Worm (Caenorhabditis elegans): ENCODE measurements around the gene C44H9.5.

Gene C44H9.5

ce11 chrV:12827219-12827618 lies 22.4 kb downstream of the C44H9.5 start, which contains the start of gene ugt-15:
Gene ugt-15, plus strand, starts transcription at chrV:12827519.
- no peak for TF ChIP-seq nhr-25 (tag; optimal IDR thresholded peaks at IDR 0.05; ENCODE audit: borderline replicate concordance, insufficient read depth)
- no peak for TF ChIP-seq snpc-4 (tag; optimal IDR thresholded peaks at IDR 0.05)
- TF ChIP-seq lin-15B (tag; optimal IDR thresholded peaks at IDR 0.05), result no peak
- no peak for TF ChIP-seq dve-1 (tag; optimal IDR thresholded peaks at IDR 0.05; ENCODE audit: insufficient read depth)
- no peak for TF ChIP-seq egl-43 (GFP tag; IDR thresholded peaks at IDR 0.05)
- TF ChIP-seq nhr-42 (GFP tag; IDR thresholded peaks at IDR 0.05), result no peak
- TF ChIP-seq rbr-2 (tag; optimal IDR thresholded peaks at IDR 0.05), result no peak
- no peak for TF ChIP-seq zag-1 (tag; optimal IDR thresholded peaks at IDR 0.05)
- TF ChIP-seq hlh-11 (tag; optimal IDR thresholded peaks at IDR 0.05), result no peak

DNA sequence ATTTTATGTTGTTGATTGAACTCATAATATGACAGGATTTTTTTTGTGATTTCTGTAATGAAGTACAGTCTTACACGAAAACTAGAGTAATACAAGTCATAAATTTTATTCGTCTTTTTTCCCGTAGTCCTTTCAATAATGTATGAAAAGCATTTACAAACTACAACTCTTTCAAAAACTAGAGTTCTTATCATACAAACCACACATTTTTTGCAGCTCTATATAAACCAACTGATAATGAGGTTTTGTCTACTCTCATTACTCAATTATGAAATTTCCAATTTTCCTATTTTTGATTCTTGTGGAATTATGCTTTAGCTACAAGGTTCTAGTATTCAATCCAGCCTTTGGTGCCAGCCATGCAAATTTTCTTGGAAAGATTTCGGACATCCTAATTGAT lies 24.9 kb downstream of the C44H9.5 start, which contains the start of gene ugt-16:
TSS of gene ugt-16 (plus strand) at position 248 of the 400 bp plus-strand sequence.
- TF ChIP-seq vab-7 (GFP tag; IDR thresholded peaks at IDR 0.05) (no peak), ceh-44 (GFP tag; IDR thresholded peaks at IDR 0.05) (no peak), pqm-1 (tag; optimal IDR thresholded peaks at IDR 0.05) (peak; percentile 50), nhr-48 (tag; optimal IDR thresholded peaks at IDR 0.05) (no peak), ZK337.2 (GFP tag; IDR thresholded peaks at IDR 0.05) (no peak), dpl-1 (GFP tag; optimal IDR thresholded peaks at IDR 0.05) (no peak), nhr-10 (tag; optimal IDR thresholded peaks at IDR 0.05) (no peak), pha-4 (GFP tag; IDR thresholded peaks at IDR 0.05) (no peak), pha-4 (tag; optimal IDR thresholded peaks at IDR 0.05) (no peak), dmd-6 (GFP tag; IDR thresholded peaks at IDR 0.05) (peak; percentile 24; the same call in 1 of the 2 replicates), nhr-76 (tag; optimal IDR thresholded peaks at IDR 0.05) (no peak), sdz-12 (GFP tag; optimal IDR thresholded peaks at IDR 0.05) (no peak), fkh-10 (GFP tag; optimal IDR thresholded peaks at IDR 0.05) (no peak), mdt-29 (GFP tag; IDR thresholded peaks at IDR 0.05) (no peak), hmg-1.1 (GFP tag; IDR thresholded peaks at IDR 0.05) (no peak), madf-5 (GFP tag; IDR thresholded peaks at IDR 0.05) (no peak), ceh-62 (tag; optimal IDR thresholded peaks at IDR 0.05) (no peak), Y105C5A.15 (GFP tag; IDR thresholded peaks at IDR 0.05) (no peak), dmd-8 (GFP tag; IDR thresholded peaks at IDR 0.05) (no peak), lin-15B (tag; optimal IDR thresholded peaks at IDR 0.05) (no peak), hlh-11 (tag; optimal IDR thresholded peaks at IDR 0.05) (no peak), snpc-1.2 (GFP tag; IDR thresholded peaks at IDR 0.05) (no peak), dmd-9 (GFP tag; IDR thresholded peaks at IDR 0.05) (no peak), arid-1 (GFP tag; conservative IDR thresholded peaks at IDR 0.05) (no peak), nhr-77 (tag; optimal IDR thresholded peaks at IDR 0.05) (peak; percentile 19), R02D3.7 (tag; optimal IDR thresholded peaks at IDR 0.05) (no peak), php-3 (GFP tag; IDR thresholded peaks at IDR 0.05) (no peak), unc-62 (GFP tag; optimal IDR thresholded peaks at IDR 0.05 in 1 of 2) (peak in 1 of 2 experiments; percentile 6), unc-62 (tag; optimal IDR thresholded peaks at IDR 0.05) (no peak), unc-130 (GFP tag; optimal IDR thresholded peaks at IDR 0.05) (no peak), skn-1 (tag; optimal IDR thresholded peaks at IDR 0.05) (no peak), spr-3 (GFP tag; optimal IDR thresholded peaks at IDR 0.05) (no peak), lin-13 (GFP tag; optimal IDR thresholded peaks at IDR 0.05) (no peak), aly-2 (tag; optimal IDR thresholded peaks at IDR 0.05) (no peak), nhr-6 (tag; optimal IDR thresholded peaks at IDR 0.05) (no peak), ces-1 (GFP tag; optimal IDR thresholded peaks at IDR 0.05) (no peak), zfp-3 (GFP tag; conservative IDR thresholded peaks at IDR 0.05) (no peak), nhr-28 (tag; optimal IDR thresholded peaks at IDR 0.05) (peak; percentile 77), mxl-3 (GFP tag; optimal IDR thresholded peaks at IDR 0.05) (no peak), tag-97 (GFP tag; IDR thresholded peaks at IDR 0.05) (no peak), hif-1 (tag; optimal IDR thresholded peaks at IDR 0.05) (no peak), ctbp-1 (GFP tag; IDR thresholded peaks at IDR 0.05) (no peak), daf-16 (GFP tag; optimal IDR thresholded peaks at IDR 0.05) (no peak), daf-16 (tag; optimal IDR thresholded peaks at IDR 0.05) (peak; percentile 2), nhr-102 (tag; optimal IDR thresholded peaks at IDR 0.05) (peak; percentile 10)
